Fruit fly (Drosophila melanogaster): Measurements from ENCODE around the gene mRpS22.

Gene mRpS22

dm6 chr3R:27937752-27938694 is 21.3 kb downstream of the mRpS22 start, which contains the start of the genes NSD and BOD1 (continued):
- TF ChIP-seq sens (GFP tag) (peak; percentile 76), ranshi (GFP tag; IDR thresholded peaks at IDR 0.05) (peak; percentile 70), kni (GFP tag; optimal IDR thresholded peaks at IDR 0.05) (no peak), CG18764 (GFP tag; optimal IDR thresholded peaks at IDR 0.05) (no peak), Ptx1 (GFP tag; IDR thresholded peaks at IDR 0.05) (peak; percentile 72), Eip74EF (GFP tag; optimal IDR thresholded peaks at IDR 0.05) (no peak), luna (GFP tag; optimal IDR thresholded peaks at IDR 0.05) (no peak), CG10147 (GFP tag; optimal IDR thresholded peaks at IDR 0.05) (peak; percentile 25), CG11093 (GFP tag; IDR thresholded peaks at IDR 0.05) (no peak), twi (tag; optimal IDR thresholded peaks at IDR 0.05) (no peak), CG2712 (tag; optimal IDR thresholded peaks at IDR 0.05) (peak; percentile 71), bab2 (GFP tag; optimal IDR thresholded peaks at IDR 0.05) (no peak), CG10321 (GFP tag; IDR thresholded peaks at IDR 0.05) (no peak), cas (GFP tag; IDR thresholded peaks at IDR 0.05) (peak; percentile 57; the same call in 1 of the 2 replicates), ab (GFP tag; optimal IDR thresholded peaks at IDR 0.05) (no peak), tup (GFP tag; optimal IDR thresholded peaks at IDR 0.05) (peak; percentile 14), z (GFP tag; IDR thresholded peaks at IDR 0.05) (no peak), CG11247 (GFP tag; IDR thresholded peaks at IDR 0.05) (peak; percentile 76), yki (optimal IDR thresholded peaks at IDR 0.05) (no peak), sug (tag; optimal IDR thresholded peaks at IDR 0.05) (peak; percentile 40), inv (GFP tag; IDR thresholded peaks at IDR 0.05; ENCODE audit: partially characterized antibody) (peak; percentile 96), zfh1 (GFP tag; IDR thresholded peaks at IDR 0.05) (peak; percentile 70; the same call in 1 of the 3 replicates), Vsx1 (GFP tag; optimal IDR thresholded peaks at IDR 0.05) (no peak), bowl (GFP tag; IDR thresholded peaks at IDR 0.05) (no peak), Neu2 (GFP tag; optimal IDR thresholded peaks at IDR 0.05; ENCODE audit: borderline replicate concordance) (no peak), toy (GFP tag; IDR thresholded peaks at IDR 0.05) (no peak), Dll (GFP tag; IDR thresholded peaks at IDR 0.05; ENCODE audit: partially characterized antibody) (peak; percentile 76), gro (GFP tag; optimal IDR thresholded peaks at IDR 0.05) (no peak), otp (GFP tag; IDR thresholded peaks at IDR 0.05) (no peak), nom (GFP tag; optimal IDR thresholded peaks at IDR 0.05) (no peak), croc (GFP tag; conservative IDR thresholded peaks at IDR 0.05) (peak; percentile 33; the same call in 2 of the 3 replicates), dmrt11E (tag; optimal IDR thresholded peaks at IDR 0.05) (peak; percentile 44), CG15601 (tag; optimal IDR thresholded peaks at IDR 0.05) (no peak), E2f2 (GFP tag; IDR thresholded peaks at IDR 0.05) (peak; percentile 66), CG3838 (GFP tag; optimal IDR thresholded peaks at IDR 0.05) (no peak), pzg (GFP tag; optimal IDR thresholded peaks at IDR 0.05) (peak; percentile 77), CG3163 (GFP tag; optimal IDR thresholded peaks at IDR 0.05) (no peak), Dip2 (GFP tag; IDR thresholded peaks at IDR 0.05) (no peak), knrl (GFP tag; IDR thresholded peaks at IDR 0.05; ENCODE audit: partially characterized antibody) (peak; percentile 93), CG2678 (tag; optimal IDR thresholded peaks at IDR 0.05) (peak; percentile 55), Lhr (GFP tag; optimal IDR thresholded peaks at IDR 0.05) (no peak), CG33213 (GFP tag; optimal IDR thresholded peaks at IDR 0.05) (no peak), wek (GFP tag; optimal IDR thresholded peaks at IDR 0.05) (no peak), CG4328 (GFP tag; optimal IDR thresholded peaks at IDR 0.05) (peak; percentile 18), sr (GFP tag; IDR thresholded peaks at IDR 0.05) (no peak; the same call in 2 of the 3 replicates), CG33557 (GFP tag; optimal IDR thresholded peaks at IDR 0.05) (no peak), jumu (GFP tag; optimal IDR thresholded peaks at IDR 0.05) (peak; percentile 6), fru (optimal IDR thresholded peaks at IDR 0.05) (no peak), CG7987 (GFP tag; optimal IDR thresholded peaks at IDR 0.05) (peak; percentile 20)

Measured in whole organism, embryonic.